Fruit fly (Drosophila melanogaster) whole organism, embryonic: ENCODE data around the gene CG33331.
A peak's percentile ranks its signal among the peaks of the same experiment; 100 is the strongest.

Source experiments
- ATbp ChIP-seq: fragments of 200-800 bp; sonication (Bioruptor generic); optimal IDR thresholded peaks from 2 replicates; lab custom pipeline; 2017; ENCODE audit warnings: missing biosample characterization, mild to moderate bottlenecking, missing genetic modification characterization, missing genetic modification reagents
- Awh ChIP-seq: fragments of 200-800 bp; sonication (Bioruptor generic); IDR thresholded peaks from 2 replicates; pipeline ENCODE4, ENCODE4 v1.3.6; 2022; ENCODE audit warnings: missing biosample characterization, missing genetic modification characterization
- CG12071 ChIP-seq: fragments of 200-800 bp; sonication (Bioruptor generic); optimal IDR thresholded peaks from 3 replicates; lab custom pipeline; 2018; ENCODE audit warnings: missing biosample characterization, mild to moderate bottlenecking, missing genetic modification characterization
- CG12299 ChIP-seq: fragments of 200-800 bp; sonication (Bioruptor generic); optimal IDR thresholded peaks from 2 replicates; lab custom pipeline; 2018; ENCODE audit warnings: missing biosample characterization, mild to moderate bottlenecking, missing genetic modification characterization
- CG14014 ChIP-seq: fragments of 200-800 bp; sonication (Bioruptor generic); IDR thresholded peaks from 2 replicates; pipeline ENCODE4 v1.3.6; 2022; ENCODE audit warnings: missing biosample characterization, missing genetic modification characterization
- CG14860 ChIP-seq: fragments of 200-800 bp; sonication (Bioruptor generic); IDR thresholded peaks from 3 replicates; pipeline ENCODE4 v1.3.6; 2022; ENCODE audit warnings: missing biosample characterization, missing genetic modification characterization; ENCODE audit not compliant: partially characterized antibody
- CG1603 ChIP-seq: fragments of 200-800 bp; sonication (Bioruptor generic); optimal IDR thresholded peaks from 2 replicates; lab custom pipeline; 2019; ENCODE audit warnings: missing biosample characterization, mild to moderate bottlenecking, missing genetic modification characterization, moderate library complexity
- CG2678 ChIP-seq: fragments of 200-800 bp; sonication (Bioruptor generic); optimal IDR thresholded peaks from 3 replicates; lab custom pipeline; 2019; ENCODE audit warnings: missing biosample characterization, mild to moderate bottlenecking, missing genetic modification characterization, moderate library complexity
- CG34376 ChIP-seq: fragments of 200-800 bp; sonication (Bioruptor generic); optimal IDR thresholded peaks from 2 replicates; lab custom pipeline; 2018; ENCODE audit warnings: missing biosample characterization, mild to moderate bottlenecking, missing genetic modification characterization
- CG3726 ChIP-seq: fragments of 200-800 bp; sonication (Bioruptor generic); IDR thresholded peaks from 3 replicates; pipeline ENCODE4, ENCODE4 v1.3.6; 2022; ENCODE audit warnings: missing biosample characterization, missing genetic modification characterization
- CG42726 ChIP-seq: fragments of 200-800 bp; sonication (Bioruptor generic); IDR thresholded peaks from 2 replicates; pipeline ENCODE4 v1.3.6; 2022; ENCODE audit warnings: missing biosample characterization, missing genetic modification characterization; ENCODE audit not compliant: partially characterized antibody
- CG4617 ChIP-seq: fragments of 200-800 bp; sonication (Bioruptor generic); optimal IDR thresholded peaks from 3 replicates; lab custom pipeline; 2016; ENCODE audit warnings: missing biosample characterization, missing genetic modification characterization, borderline replicate concordance
- Chrac-16 ChIP-seq: fragments of 200-800 bp; sonication (Bioruptor generic); optimal IDR thresholded peaks from 3 replicates; lab custom pipeline; 2016; ENCODE audit warnings: missing biosample characterization, missing genetic modification characterization
- D ChIP-seq, 2 experiments: fragments of 200-800 bp in 1 of 2; fragments of >200 bp in 1 of 2; sonication (Bioruptor generic) in 1 of 2; optimal IDR thresholded peaks; 2 replicates in 1 of 2; 3 replicates in 1 of 2; lab custom pipeline; 2017; ENCODE audit warnings: mild to moderate bottlenecking in 1 of 2, missing biosample characterization in 1 of 2, missing genetic modification characterization in 1 of 2, missing genetic modification reagents in 1 of 2
- Dip3 ChIP-seq: fragments of 200-800 bp; sonication (Bioruptor generic); optimal IDR thresholded peaks from 3 replicates; lab custom pipeline; 2016; ENCODE audit warnings: missing biosample characterization, missing genetic modification characterization
- ERR ChIP-seq: fragments of 200-800 bp; sonication (Bioruptor generic); optimal IDR thresholded peaks from 2 replicates; lab custom pipeline; 2016; ENCODE audit warnings: missing biosample characterization, missing genetic modification characterization
- Fer1 ChIP-seq: fragments of 200-800 bp; sonication (Bioruptor generic); optimal IDR thresholded peaks from 2 replicates; lab custom pipeline; 2017; ENCODE audit warnings: missing biosample characterization, mild to moderate bottlenecking, missing genetic modification characterization
- Gsc ChIP-seq: fragments of 200-800 bp; sonication (Bioruptor generic); IDR thresholded peaks from 2 replicates; pipeline ENCODE4 v1.3.6; 2022; ENCODE audit warnings: missing biosample characterization, missing genetic modification characterization
- HHEX ChIP-seq: fragments of 200-800 bp; sonication (Bioruptor generic); optimal IDR thresholded peaks from 3 replicates; lab custom pipeline; 2017; ENCODE audit warnings: missing biosample characterization, mild to moderate bottlenecking, missing genetic modification characterization, missing genetic modification reagents
- Hmx ChIP-seq: fragments of 200-800 bp; sonication (Bioruptor generic); optimal IDR thresholded peaks from 2 replicates; lab custom pipeline; 2016; ENCODE audit warnings: missing biosample characterization, missing genetic modification characterization
- Kr ChIP-seq: fragments of 200-800 bp; sonication (Bioruptor generic); optimal IDR thresholded peaks from 2 replicates; lab custom pipeline; 2017; ENCODE audit warnings: missing biosample characterization, mild to moderate bottlenecking, missing genetic modification characterization
- Mes4 ChIP-seq: fragments of 200-800 bp; sonication (Bioruptor generic); optimal IDR thresholded peaks from 2 replicates; lab custom pipeline; 2016; ENCODE audit warnings: missing biosample characterization, missing genetic modification characterization
- Neu2 ChIP-seq: fragments of 200-800 bp; sonication (Bioruptor generic); optimal IDR thresholded peaks from 3 replicates; lab custom pipeline; 2016; ENCODE audit warnings: missing biosample characterization, missing genetic modification characterization, borderline replicate concordance
- Nf-YB ChIP-seq: fragments of 200-800 bp; sonication (Bioruptor generic); optimal IDR thresholded peaks from 3 replicates; lab custom pipeline; 2019; ENCODE audit warnings: missing biosample characterization, mild to moderate bottlenecking, missing genetic modification characterization, moderate library complexity
- Sin3A ChIP-seq: fragments of >200 bp; optimal IDR thresholded peaks from 2 replicates; lab custom pipeline; 2018
- TFAM ChIP-seq: fragments of 200-800 bp; sonication (Bioruptor generic); optimal IDR thresholded peaks from 2 replicates; lab custom pipeline; 2017; ENCODE audit warnings: missing biosample characterization, missing genetic modification characterization, inconsistent platforms
- ap ChIP-seq: fragments of 200-800 bp; sonication (Bioruptor generic); IDR thresholded peaks from 2 replicates; pipeline ENCODE4 v1.3.6; 2022; ENCODE audit warnings: missing biosample characterization, missing genetic modification characterization
- ara ChIP-seq: fragments of 200-800 bp; sonication (Bioruptor generic); IDR thresholded peaks from 2 replicates; pipeline ENCODE4 v1.3.6; 2022; ENCODE audit warnings: missing biosample characterization, missing genetic modification characterization
- ase ChIP-seq: fragments of 200-800 bp; sonication (Bioruptor generic); IDR thresholded peaks from 3 replicates; pipeline ENCODE4 v1.3.6; 2022; ENCODE audit warnings: missing biosample characterization, missing genetic modification characterization
- btn ChIP-seq: fragments of 200-800 bp; sonication (Bioruptor generic); optimal IDR thresholded peaks from 2 replicates; lab custom pipeline; 2016; ENCODE audit warnings: missing biosample characterization, missing genetic modification characterization
- cato ChIP-seq: fragments of 200-800 bp; sonication (Bioruptor generic); optimal IDR thresholded peaks from 2 replicates; lab custom pipeline; 2016; ENCODE audit warnings: missing biosample characterization, missing genetic modification characterization, borderline replicate concordance
- disco-r ChIP-seq: fragments of 200-800 bp; sonication (Bioruptor generic); optimal IDR thresholded peaks from 2 replicates; lab custom pipeline; 2016; ENCODE audit warnings: missing biosample characterization, missing genetic modification characterization
- dpn ChIP-seq, 2 experiments: fragments of 200-800 bp; sonication (Bioruptor generic); optimal IDR thresholded peaks; 3 replicates each; lab custom pipeline; 2016; ENCODE audit warnings: missing biosample characterization in 2 of 2, missing genetic modification characterization in 2 of 2
- ewg ChIP-seq: fragments of 200-800 bp; sonication (Bioruptor generic); optimal IDR thresholded peaks from 3 replicates; lab custom pipeline; 2017; ENCODE audit warnings: mild to moderate bottlenecking, missing biosample characterization, missing genetic modification reagents, missing genetic modification characterization
- fu2 ChIP-seq: fragments of 200-800 bp; sonication (Bioruptor generic); optimal IDR thresholded peaks from 2 replicates; lab custom pipeline; 2016; ENCODE audit warnings: missing biosample characterization, missing genetic modification characterization
- gro ChIP-seq: fragments of 200-800 bp; sonication (Bioruptor generic); optimal IDR thresholded peaks from 2 replicates; lab custom pipeline; 2016; ENCODE audit warnings: missing biosample characterization, missing genetic modification characterization
- gsb-n ChIP-seq: fragments of 200-800 bp; sonication (Bioruptor generic); optimal IDR thresholded peaks from 3 replicates; lab custom pipeline; 2018; ENCODE audit warnings: missing biosample characterization, mild to moderate bottlenecking, missing genetic modification characterization
- hb ChIP-seq: fragments of 200-800 bp; sonication (Bioruptor generic); IDR thresholded peaks from 3 replicates; pipeline ENCODE4 v1.3.6; 2022; ENCODE audit warnings: missing biosample characterization, missing genetic modification characterization; ENCODE audit not compliant: partially characterized antibody
- insv ChIP-seq, 2 experiments: fragments of 200-800 bp; sonication (Bioruptor generic); optimal IDR thresholded peaks; 3 replicates each; lab custom pipeline; 2016 to 2018; ENCODE audit warnings: missing biosample characterization in 2 of 2, missing genetic modification characterization in 2 of 2
- inv ChIP-seq: fragments of 200-800 bp; sonication (Bioruptor generic); IDR thresholded peaks from 2 replicates; pipeline ENCODE4 v1.3.6; 2022; ENCODE audit warnings: missing biosample characterization, missing genetic modification characterization; ENCODE audit not compliant: partially characterized antibody
- jumu ChIP-seq: fragments of 200-800 bp; sonication (Bioruptor generic); optimal IDR thresholded peaks from 3 replicates; lab custom pipeline; 2016; ENCODE audit warnings: missing biosample characterization, missing genetic modification characterization
- lbe ChIP-seq: fragments of 200-800 bp; sonication (Bioruptor generic); optimal IDR thresholded peaks from 2 replicates; lab custom pipeline; 2016; ENCODE audit warnings: missing biosample characterization, mild to moderate bottlenecking, missing genetic modification characterization
- lola ChIP-seq, 3 experiments: fragments of >200 bp in 2 of 3; fragments of 200-800 bp in 1 of 3; sonication (Bioruptor generic) in 1 of 3; optimal IDR thresholded peaks; 2 replicates each; lab custom pipeline; 2017 to 2019; ENCODE audit warnings: missing biosample characterization in 3 of 3, missing genetic modification characterization in 3 of 3, mild to moderate bottlenecking in 1 of 3, moderate library complexity in 1 of 3
- odd ChIP-seq: fragments of 200-800 bp; sonication (Bioruptor generic); optimal IDR thresholded peaks from 2 replicates; lab custom pipeline; 2017; ENCODE audit warnings: missing biosample characterization, mild to moderate bottlenecking, missing genetic modification characterization
- rib ChIP-seq: fragments of 200-800 bp; sonication (Bioruptor generic); IDR thresholded peaks from 2 replicates; pipeline ENCODE4 v1.3.6; 2022; ENCODE audit warnings: missing biosample characterization, missing genetic modification characterization
- sisA ChIP-seq: fragments of 200-800 bp; sonication (Bioruptor generic); IDR thresholded peaks from 2 replicates; pipeline ENCODE4 v1.3.6; 2022; ENCODE audit warnings: missing biosample characterization, missing genetic modification characterization
- toy ChIP-seq: fragments of 200-800 bp; sonication (Bioruptor generic); IDR thresholded peaks from 2 replicates; pipeline ENCODE4 v1.3.6; 2022; ENCODE audit warnings: missing biosample characterization, missing genetic modification characterization
- ttk ChIP-seq: fragments of 200-800 bp; sonication (Bioruptor generic); IDR thresholded peaks from 2 replicates; pipeline ENCODE4 v2.1.2; 2022; ENCODE audit warnings: missing biosample characterization, missing genetic modification characterization
- unc-4 ChIP-seq: fragments of 200-800 bp; sonication (Bioruptor generic); IDR thresholded peaks from 2 replicates; pipeline ENCODE4 v1.3.6; 2022; ENCODE audit warnings: missing biosample characterization, missing genetic modification characterization; ENCODE audit not compliant: partially characterized antibody
- wor ChIP-seq: fragments of 200-800 bp; sonication (Bioruptor generic); IDR thresholded peaks from 2 replicates; pipeline ENCODE4 v1.3.6; 2022; ENCODE audit warnings: missing biosample characterization, missing genetic modification characterization

The CG33331 gene

dm6 chr3R:14875274-14875964 lies 10.8 kb upstream of the CG33331 start, which contains the start of gene btsz (continued):
- TF ChIP-seq ATbp (GFP tag; lab: Kevin White, UChicago) (peak; percentile 18), wor (GFP tag; lab: Robert Waterston, UW) (no peak), CG14014 (GFP tag; lab: Robert Waterston, UW) (no peak), lola (GFP tag; optimal IDR thresholded peaks at IDR 0.05; lab: Kevin White, UChicago) (no peak), dpn (GFP tag; optimal IDR thresholded peaks at IDR 0.05; lab: Kevin White, UChicago) (no peak), ap (no peak), Gsc (GFP tag; lab: Robert Waterston, UW) (no peak), insv (GFP tag; optimal IDR thresholded peaks at IDR 0.05; lab: Kevin White, UChicago) (no peak), Chrac-16 (GFP tag; lab: Kevin White, UChicago) (no peak), Fer1 (GFP tag; lab: Kevin White, UChicago) (peak; percentile 68), gsb-n (no peak), Hmx (no peak), CG2678 (tag; lab: Kevin White, UChicago) (peak; percentile 83), lbe (GFP tag; lab: Kevin White, UChicago) (no peak), ewg (GFP tag; lab: Kevin White, UChicago) (no peak), CG3726 (no peak), CG14860 (GFP tag; lab: Robert Waterston, UW) (no peak), TFAM (GFP tag; lab: Kevin White, UChicago) (no peak), Mes4 (GFP tag; lab: Kevin White, UChicago) (no peak), unc-4 (GFP tag; lab: Robert Waterston, UW) (no peak), toy (no peak), Awh (GFP tag; lab: Robert Waterston, UW) (no peak), CG4617 (GFP tag; lab: Kevin White, UChicago) (no peak), Dip3 (GFP tag; lab: Kevin White, UChicago) (peak; percentile 17), cato (GFP tag; lab: Kevin White, UChicago) (no peak), Nf-YB (no peak), hb (GFP tag; lab: Robert Waterston, UW) (no peak), Sin3A (lab: Kevin White, UChicago) (no peak), gro (GFP tag; lab: Kevin White, UChicago) (no peak), CG42726 (GFP tag; lab: Robert Waterston, UW) (no peak), CG34376 (peak; percentile 75), ERR (GFP tag; lab: Kevin White, UChicago) (no peak), ara (GFP tag; lab: Robert Waterston, UW) (no peak), CG1603 (tag; lab: Kevin White, UChicago) (no peak), sisA (GFP tag; lab: Robert Waterston, UW) (no peak), inv (GFP tag; lab: Robert Waterston, UW) (no peak), fu2 (GFP tag; lab: Kevin White, UChicago) (no peak), Neu2 (GFP tag; lab: Kevin White, UChicago) (no peak), CG12071 (GFP tag; lab: Kevin White, UChicago) (no peak), btn (GFP tag; lab: Kevin White, UChicago) (no peak), ttk (GFP tag; lab: Robert Waterston, UW) (no peak), D (optimal IDR thresholded peaks at IDR 0.05; lab: Kevin White, UChicago) (no peak), D (GFP tag; optimal IDR thresholded peaks at IDR 0.05; lab: Kevin White, UChicago) (no peak), rib (GFP tag; lab: Robert Waterston, UW) (no peak), odd (peak; percentile 22), CG12299 (tag; lab: Kevin White, UChicago) (no peak), jumu (GFP tag; lab: Kevin White, UChicago) (no peak), Kr (GFP tag; lab: Kevin White, UChicago) (no peak), disco-r (no peak), ase (GFP tag; lab: Robert Waterston, UW) (no peak), HHEX (GFP tag; lab: Kevin White, UChicago) (peak; percentile 55)
